Worm (Caenorhabditis elegans) whole organism, L4/young adult: ENCODE data around the gene ZK1086.3.

Source experiments
- W03F9.2 ChIP-seq: fragments of 150-350 bp; optimal IDR thresholded peaks from 2 replicates; lab custom pipeline; 2014; ENCODE audit warnings: missing biosample characterization, missing genetic modification characterization
- him-1 ChIP-seq: sonication (generic microtip); optimal IDR thresholded peaks from 2 replicates; lab custom pipeline; 2016; ENCODE audit warnings: missing genotype, missing genetic modification reagents, missing genetic modification characterization, missing compliant biosample characterization

ce11 chrX:13811929-13812328, 21.3 kb downstream of the ZK1086.3 start:
- TF ChIP-seq him-1 (no peak), W03F9.2 (no peak)
